Worm (Caenorhabditis elegans) whole organism, L2 larva: Measurements from ENCODE around the gene srt-19.

ENCODE experiments used
- F13H6.1 ChIP-seq: sonication (generic microtip); optimal IDR thresholded peaks from 2 replicates; lab custom pipeline; 2016; ENCODE audit warnings: missing genetic modification characterization, missing compliant biosample characterization
- alr-1 ChIP-seq: fragments of 150-350 bp; optimal IDR thresholded peaks from 2 replicates; lab custom pipeline; 2014; ENCODE audit warnings: missing biosample characterization, missing genetic modification characterization
- ama-1 ChIP-seq: fragments of 150-350 bp; optimal IDR thresholded peaks from 2 replicates; lab custom pipeline; 2018; ENCODE audit warnings: inconsistent platforms
- blmp-1 ChIP-seq: sonication (generic microtip); optimal IDR thresholded peaks from 2 replicates; lab custom pipeline; 2017; ENCODE audit warnings: missing genetic modification characterization, mild to moderate bottlenecking, missing compliant biosample characterization, antibody characterized with exemption, moderate library complexity; ENCODE audit not compliant: insufficient read depth
- egl-27 ChIP-seq: sonication (generic microtip); optimal IDR thresholded peaks from 3 replicates; lab custom pipeline; 2017; ENCODE audit warnings: missing biosample characterization, missing genetic modification reagents, missing genetic modification characterization
- fos-1 ChIP-seq: fragments of 150-350 bp; optimal IDR thresholded peaks from 2 replicates; lab custom pipeline; 2014; ENCODE audit warnings: missing biosample characterization, missing genetic modification characterization
- lsy-2 ChIP-seq, 2 experiments: fragments of 150-350 bp in 1 of 2; sonication (generic microtip) in 1 of 2; optimal IDR thresholded peaks; 2 replicates each; lab custom pipeline; 2014 to 2017; ENCODE audit warnings: missing biosample characterization in 2 of 2, missing genetic modification characterization in 2 of 2
- mbf-1 ChIP-seq: sonication (generic microtip); optimal IDR thresholded peaks from 2 replicates; lab custom pipeline; 2017; ENCODE audit warnings: missing biosample characterization, missing genetic modification characterization
- nhr-23 ChIP-seq: fragments of 150-350 bp; optimal IDR thresholded peaks from 2 replicates; lab custom pipeline; 2014; ENCODE audit warnings: missing biosample characterization, missing genetic modification reagents, missing genetic modification characterization
- nhr-237 ChIP-seq: fragments of 150-350 bp; optimal IDR thresholded peaks from 2 replicates; lab custom pipeline; 2014; ENCODE audit warnings: missing biosample characterization, missing genetic modification characterization
- snpc-4 ChIP-seq: fragments of 150-350 bp; optimal IDR thresholded peaks from 2 replicates; lab custom pipeline; 2014; ENCODE audit warnings: missing biosample characterization, missing genetic modification characterization
- unc-39 ChIP-seq: fragments of 150-350 bp; optimal IDR thresholded peaks from 2 replicates; lab custom pipeline; 2014; ENCODE audit warnings: missing biosample characterization, missing genetic modification characterization
- unc-62 ChIP-seq: fragments of 150-350 bp; optimal IDR thresholded peaks from 2 replicates; lab custom pipeline; 2014; ENCODE audit warnings: missing biosample characterization, missing genetic modification reagents, missing genetic modification characterization

DNA sequence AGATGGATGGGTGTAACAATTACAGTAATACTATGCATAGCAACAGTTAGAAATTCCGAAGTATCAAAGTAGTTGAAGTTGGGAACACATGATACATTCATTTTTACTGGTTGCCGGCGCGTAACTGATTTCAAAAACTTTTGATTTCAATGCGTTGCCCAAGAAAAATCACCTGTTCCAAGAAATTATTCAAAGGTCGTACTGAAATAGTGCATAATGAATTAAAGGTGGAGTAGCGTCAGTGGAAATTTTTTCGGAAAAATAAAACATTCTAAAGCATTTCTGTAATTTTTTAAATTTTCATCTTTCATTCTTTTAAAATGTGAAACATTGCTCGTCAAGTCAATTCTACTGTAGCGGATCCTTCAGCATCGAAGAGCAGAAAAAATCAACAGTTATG is 44.5 kb upstream of the srt-19 start, which contains the start of gene srh-204:
- TF ChIP-seq unc-62: no peak
- no peak for TF ChIP-seq snpc-4
- TF ChIP-seq nhr-237 (tag; lab: Kevin White, UChicago): no peak
- TF ChIP-seq mbf-1 (tag; lab: Kevin White, UChicago): no peak
- no peak for TF ChIP-seq lsy-2 (tag; optimal IDR thresholded peaks at IDR 0.05; lab: Kevin White, UChicago)
- no peak for TF ChIP-seq alr-1
- TF ChIP-seq fos-1: no peak
- TF ChIP-seq nhr-23 (tag; lab: Kevin White, UChicago): no peak
- no peak for TF ChIP-seq blmp-1
- no peak for TF ChIP-seq F13H6.1 (tag; lab: Kevin White, UChicago)
- TF ChIP-seq ama-1: no peak
- no peak for TF ChIP-seq unc-39 (tag; lab: Kevin White, UChicago)
- no peak for TF ChIP-seq egl-27 (tag; lab: Kevin White, UChicago)
